Worm (Caenorhabditis elegans) whole organism, L1 larva: ENCODE measurements around the gene F57A8.6.

Experiments
- C04F5.9 ChIP-seq: sonication (generic microtip); optimal IDR thresholded peaks from 2 replicates; lab custom pipeline; 2016; ENCODE audit warnings: missing genetic modification characterization, missing compliant biosample characterization
- C16A3.4 ChIP-seq: fragments of 150-350 bp; optimal IDR thresholded peaks from 2 replicates; lab custom pipeline; 2014; ENCODE audit warnings: missing biosample characterization, missing genetic modification characterization
- C34B4.2 ChIP-seq: sonication (generic microtip); optimal IDR thresholded peaks from 2 replicates; lab custom pipeline; 2017; ENCODE audit warnings: mild to moderate bottlenecking, missing genetic modification characterization, missing compliant biosample characterization
- F16B12.6 ChIP-seq: fragments of 150-350 bp; optimal IDR thresholded peaks from 2 replicates; lab custom pipeline; 2014; ENCODE audit warnings: missing biosample characterization, missing genetic modification characterization
- alr-1 ChIP-seq: fragments of 200-800 bp; sonication (Bioruptor generic); optimal IDR thresholded peaks from 2 replicates; lab custom pipeline; 2018; ENCODE audit warnings: borderline replicate concordance, mild to moderate bottlenecking, missing genetic modification characterization, missing compliant biosample characterization
- ama-1 ChIP-seq: fragments of 150-350 bp; optimal IDR thresholded peaks from 2 replicates; lab custom pipeline; 2014
- ceh-88 ChIP-seq: fragments of 200-800 bp; sonication (Bioruptor generic); IDR thresholded peaks from 2 replicates; pipeline ENCODE4 v1.3.6; 2022; ENCODE audit warnings: missing genetic modification characterization, missing compliant biosample characterization
- ceh-90 ChIP-seq: sonication (generic microtip); optimal IDR thresholded peaks from 2 replicates; lab custom pipeline; 2016; ENCODE audit warnings: missing genetic modification characterization, missing compliant biosample characterization
- ces-1 ChIP-seq: fragments of 150-350 bp; optimal IDR thresholded peaks from 2 replicates; lab custom pipeline; 2014; ENCODE audit warnings: missing biosample characterization, missing genetic modification reagents, missing genetic modification characterization
- dsc-1 ChIP-seq: sonication (generic microtip); optimal IDR thresholded peaks from 2 replicates; lab custom pipeline; 2016; ENCODE audit warnings: mild to moderate bottlenecking, missing genetic modification characterization, missing compliant biosample characterization
- efl-3 ChIP-seq: fragments of 200-800 bp; sonication (Bioruptor generic); optimal IDR thresholded peaks from 2 replicates; lab custom pipeline; 2018; ENCODE audit warnings: mild to moderate bottlenecking, missing genetic modification characterization, missing compliant biosample characterization
- elt-2 ChIP-seq: sonication (generic microtip); optimal IDR thresholded peaks from 2 replicates; lab custom pipeline; 2016; ENCODE audit warnings: missing genetic modification characterization, mild to moderate bottlenecking, inconsistent platforms, missing compliant biosample characterization, missing genetic modification reagents
- ets-5 ChIP-seq: fragments of 200-800 bp; sonication (Bioruptor generic); IDR thresholded peaks from 2 replicates; pipeline ENCODE4 v1.3.6; 2022; ENCODE audit warnings: missing genetic modification characterization, missing compliant biosample characterization
- fkh-4 ChIP-seq: sonication (generic microtip); optimal IDR thresholded peaks from 2 replicates; lab custom pipeline; 2016; ENCODE audit warnings: missing compliant biosample characterization, missing genetic modification characterization, borderline replicate concordance
- hlh-17 ChIP-seq: fragments of 200-800 bp; sonication (Bioruptor generic); optimal IDR thresholded peaks from 2 replicates; lab custom pipeline; 2018; ENCODE audit warnings: missing genetic modification characterization, mild to moderate bottlenecking, missing compliant biosample characterization, moderate library complexity, borderline replicate concordance
- hlh-4 ChIP-seq: sonication (generic microtip); optimal IDR thresholded peaks from 2 replicates; lab custom pipeline; 2016; ENCODE audit warnings: mild to moderate bottlenecking, missing genetic modification characterization, missing compliant biosample characterization
- irx-1 ChIP-seq: sonication (generic microtip); optimal IDR thresholded peaks from 2 replicates; lab custom pipeline; 2016; ENCODE audit warnings: missing genetic modification characterization, missing compliant biosample characterization
- jun-1 ChIP-seq: fragments of 150-350 bp; optimal IDR thresholded peaks from 2 replicates; lab custom pipeline; 2014; ENCODE audit warnings: missing biosample characterization, missing genetic modification reagents, missing genetic modification characterization
- lin-13 ChIP-seq: fragments of 150-350 bp; optimal IDR thresholded peaks from 2 replicates; lab custom pipeline; 2014; ENCODE audit warnings: missing biosample characterization, missing genetic modification reagents, missing genetic modification characterization
- lin-35 ChIP-seq, 2 experiments: fragments of 150-350 bp; optimal IDR thresholded peaks; 2 replicates each; lab custom pipeline; 2014; ENCODE audit warnings: missing biosample characterization in 2 of 2, missing genetic modification characterization in 2 of 2, missing genetic modification reagents in 2 of 2
- mep-1 ChIP-seq: fragments of 150-350 bp; optimal IDR thresholded peaks from 2 replicates; lab custom pipeline; 2014; ENCODE audit warnings: missing biosample characterization, missing genetic modification characterization
- nhr-12 ChIP-seq: sonication (generic microtip); optimal IDR thresholded peaks from 2 replicates; lab custom pipeline; 2017; ENCODE audit warnings: missing biosample characterization, missing genetic modification characterization
- nhr-19 ChIP-seq: fragments of 200-800 bp; sonication (Bioruptor generic); conservative IDR thresholded peaks from 2 replicates; pipeline ENCODE4 v1.3.6; 2022; ENCODE audit warnings: missing genetic modification characterization, missing compliant biosample characterization
- nhr-237 ChIP-seq: fragments of 150-350 bp; optimal IDR thresholded peaks from 2 replicates; lab custom pipeline; 2014; ENCODE audit warnings: missing biosample characterization, missing genetic modification characterization
- nhr-28 ChIP-seq: fragments of 150-350 bp; optimal IDR thresholded peaks from 2 replicates; lab custom pipeline; 2014; ENCODE audit warnings: missing biosample characterization, missing genetic modification characterization
- nhr-47 ChIP-seq: sonication (generic microtip); optimal IDR thresholded peaks from 2 replicates; lab custom pipeline; 2016; ENCODE audit warnings: mild to moderate bottlenecking, missing genetic modification characterization, moderate library complexity, missing compliant biosample characterization
- nhr-71 ChIP-seq: sonication (generic microtip); optimal IDR thresholded peaks from 2 replicates; lab custom pipeline; 2016; ENCODE audit warnings: mild to moderate bottlenecking, missing genetic modification characterization, moderate library complexity, missing compliant biosample characterization
- nhr-76 ChIP-seq: sonication (generic microtip); optimal IDR thresholded peaks from 2 replicates; lab custom pipeline; 2017; ENCODE audit warnings: missing biosample characterization, missing genetic modification characterization
- nhr-77 ChIP-seq: fragments of 150-350 bp; optimal IDR thresholded peaks from 2 replicates; lab custom pipeline; 2014; ENCODE audit warnings: missing biosample characterization, missing genetic modification characterization
- nhr-90 ChIP-seq: sonication (generic microtip); optimal IDR thresholded peaks from 2 replicates; lab custom pipeline; 2016; ENCODE audit warnings: mild to moderate bottlenecking, missing genetic modification characterization, missing compliant biosample characterization; ENCODE audit not compliant: poor library complexity
- pag-3 ChIP-seq: sonication (generic microtip); optimal IDR thresholded peaks from 2 replicates; lab custom pipeline; 2017; ENCODE audit warnings: missing genetic modification characterization, mild to moderate bottlenecking, missing compliant biosample characterization, antibody characterized with exemption, borderline replicate concordance; ENCODE audit not compliant: insufficient read depth
- rnt-1 ChIP-seq: sonication (generic microtip); optimal IDR thresholded peaks from 2 replicates; lab custom pipeline; 2016; ENCODE audit warnings: mild to moderate bottlenecking, missing genetic modification characterization, moderate library complexity, missing compliant biosample characterization
- skn-1 ChIP-seq: fragments of 150-350 bp; optimal IDR thresholded peaks from 2 replicates; lab custom pipeline; 2014; ENCODE audit warnings: missing biosample characterization, missing genetic modification characterization
- snu-23 ChIP-seq: sonication (generic microtip); optimal IDR thresholded peaks from 2 replicates; lab custom pipeline; 2016; ENCODE audit warnings: missing genetic modification characterization, missing compliant biosample characterization
- sox-4 ChIP-seq: sonication (generic microtip); optimal IDR thresholded peaks from 2 replicates; lab custom pipeline; 2016; ENCODE audit warnings: missing genetic modification characterization, missing compliant biosample characterization
- sptf-1 ChIP-seq: fragments of 150-350 bp; optimal IDR thresholded peaks from 2 replicates; lab custom pipeline; 2014; ENCODE audit warnings: missing biosample characterization, missing genetic modification characterization
- sup-37 ChIP-seq: fragments of 200-800 bp; sonication (Bioruptor generic); optimal IDR thresholded peaks from 2 replicates; lab custom pipeline; 2018; ENCODE audit warnings: mild to moderate bottlenecking, missing genetic modification characterization, missing compliant biosample characterization
- swsn-7 ChIP-seq: sonication (generic microtip); optimal IDR thresholded peaks from 2 replicates; lab custom pipeline; 2016; ENCODE audit warnings: missing genetic modification characterization, missing compliant biosample characterization
- tbx-2 ChIP-seq: sonication (generic microtip); optimal IDR thresholded peaks from 2 replicates; lab custom pipeline; 2016; ENCODE audit warnings: missing genetic modification characterization, missing compliant biosample characterization
- unc-130 ChIP-seq: fragments of 150-350 bp; optimal IDR thresholded peaks from 2 replicates; lab custom pipeline; 2017; ENCODE audit warnings: missing biosample characterization, missing genetic modification characterization, inconsistent platforms
- unc-62 ChIP-seq: fragments of 150-350 bp; optimal IDR thresholded peaks from 2 replicates; lab custom pipeline; 2014; ENCODE audit warnings: missing biosample characterization, missing genetic modification reagents, missing genetic modification characterization
- vab-15 ChIP-seq: sonication (generic microtip); optimal IDR thresholded peaks from 2 replicates; lab custom pipeline; 2017; ENCODE audit warnings: missing genotype, mild to moderate bottlenecking, missing genetic modification characterization, missing compliant biosample characterization
- zag-1 ChIP-seq: fragments of 150-350 bp; optimal IDR thresholded peaks from 2 replicates; lab custom pipeline; 2014; ENCODE audit warnings: missing biosample characterization, missing genetic modification characterization
- ztf-11 ChIP-seq, 2 experiments: sonication (generic microtip); optimal IDR thresholded peaks; 2 replicates each; lab custom pipeline; 2016 to 2017; ENCODE audit warnings: missing genetic modification characterization in 2 of 2, missing biosample characterization in 1 of 2, missing compliant biosample characterization in 1 of 2

F57A8.6 gene

DNA sequence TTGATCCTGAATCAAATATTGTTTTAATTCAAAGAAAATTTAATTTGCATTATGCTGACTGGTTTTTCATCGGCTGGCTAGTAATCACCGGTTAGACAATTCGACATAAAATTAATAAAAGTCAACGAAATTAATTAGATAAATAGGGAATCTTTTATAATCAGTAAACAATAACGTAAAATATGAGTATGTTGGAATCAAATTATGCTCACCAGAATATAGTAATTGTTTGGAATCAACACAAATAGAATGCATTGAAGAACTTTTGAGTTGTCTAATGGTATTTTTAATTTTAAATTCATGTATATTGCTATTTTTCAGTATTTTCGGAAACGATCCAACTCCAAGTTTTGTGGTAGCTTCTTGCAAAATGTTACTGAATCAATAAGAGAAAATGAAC, 31.7 kb upstream of the F57A8.6 start, which contains the start of gene C08B6.2:
Gene C08B6.2, plus strand, starts transcription at position 301 of the 400 bp plus-strand sequence.
- no peak for TF ChIP-seq nhr-28 (tag; lab: Kevin White, UChicago)
- TF ChIP-seq dsc-1 (tag; lab: Kevin White, UChicago): no peak
- no peak for TF ChIP-seq sptf-1 (tag; lab: Kevin White, UChicago)
- no peak for TF ChIP-seq ets-5
- no peak for TF ChIP-seq pag-3 (tag; lab: Kevin White, UChicago)
- no peak for TF ChIP-seq ceh-88 (GFP tag; lab: Robert Waterston, UW)
- TF ChIP-seq swsn-7: no peak
- no peak for TF ChIP-seq lin-13 (GFP tag; lab: Kevin White, UChicago)
- no peak for TF ChIP-seq unc-62 (GFP tag; lab: Kevin White, UChicago)
- no peak for TF ChIP-seq sox-4 (tag; lab: Kevin White, UChicago)

- peak; percentile 53 for TF ChIP-seq elt-2 (tag; lab: Kevin White, UChicago)
- no peak for TF ChIP-seq pag-3 (tag; lab: Kevin White, UChicago)
Observed at ce11 chrV:10104785-10105310, 31.2 kb upstream of the F57A8.6 start, which contains the start of gene ugt-17. Gene ugt-17, minus strand, starts transcription at chrV:10104964.

DNA sequence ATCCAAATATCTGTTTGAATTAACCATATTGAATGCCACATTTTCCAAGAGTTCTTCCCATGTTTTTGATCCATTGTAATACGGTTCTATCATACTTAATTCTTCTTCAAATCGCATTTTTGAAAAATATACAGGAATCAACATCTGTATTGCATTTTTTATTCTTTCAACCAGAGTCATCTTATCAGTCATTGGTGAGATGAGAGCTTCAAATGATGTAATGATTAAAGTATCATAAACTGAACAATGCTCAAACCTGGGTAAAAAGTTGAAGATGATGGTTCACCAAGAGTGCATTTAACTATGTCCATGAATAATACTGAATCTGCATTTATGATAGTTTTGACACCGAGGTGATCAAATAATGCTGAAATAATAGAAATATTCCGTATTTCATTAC, 30.1 kb upstream of the F57A8.6 start:
- TF ChIP-seq elt-2 (tag; lab: Kevin White, UChicago) (peak; percentile 26), zag-1 (tag; lab: Kevin White, UChicago) (no peak)

DNA sequence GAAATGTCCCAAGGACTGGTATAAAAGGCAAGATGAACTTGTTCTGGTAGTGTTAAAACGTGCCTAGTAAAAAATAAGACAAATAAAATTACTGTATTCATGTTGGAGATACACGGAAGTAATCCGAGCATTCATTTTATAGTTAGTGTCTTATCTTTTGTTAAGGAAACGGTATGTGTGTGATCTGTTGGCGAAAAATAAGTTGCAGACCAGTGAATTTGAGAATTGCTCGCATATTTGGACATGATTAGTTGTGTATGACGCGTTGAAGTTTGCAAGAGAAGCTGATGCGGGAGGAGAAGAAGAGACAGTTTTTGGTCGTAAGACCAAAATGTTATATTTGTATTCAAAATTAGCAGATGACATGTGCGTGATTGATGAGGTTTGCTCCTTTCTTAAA, 28.2 kb upstream of the F57A8.6 start, which contains the start of gene C08B6.14:
Gene C08B6.14, minus strand, starts transcription at position 101 of the 400 bp plus-strand sequence.
- TF ChIP-seq irx-1 (tag; lab: Kevin White, UChicago): no peak
- no peak for TF ChIP-seq nhr-12
- no peak for TF ChIP-seq nhr-77 (tag; lab: Kevin White, UChicago)
- TF ChIP-seq mep-1: no peak
- no peak for TF ChIP-seq nhr-47 (tag; lab: Kevin White, UChicago)
- TF ChIP-seq skn-1 (tag; lab: Kevin White, UChicago): no peak
- TF ChIP-seq fkh-4 (tag; lab: Kevin White, UChicago): no peak
- TF ChIP-seq rnt-1 (tag; lab: Kevin White, UChicago): no peak
- TF ChIP-seq sup-37: no peak
- TF ChIP-seq C16A3.4: no peak
- no peak for TF ChIP-seq C34B4.2 (tag; lab: Kevin White, UChicago)
- no peak for TF ChIP-seq unc-130 (tag; lab: Kevin White, UChicago)
- TF ChIP-seq hlh-4 (tag; lab: Kevin White, UChicago): no peak
- TF ChIP-seq lin-35 (GFP tag; optimal IDR thresholded peaks at IDR 0.05; lab: Kevin White, UChicago): no peak
- no peak for TF ChIP-seq C04F5.9
- TF ChIP-seq snu-23: no peak
- TF ChIP-seq sox-4 (tag; lab: Kevin White, UChicago): no peak

ce11 chrV:10098429-10098828, 24.7 kb upstream of the F57A8.6 start, which contains the start of gene ugt-47:
Gene ugt-47, minus strand, starts transcription at chrV:10098597.
- TF ChIP-seq F16B12.6 (no peak), ceh-90 (tag; lab: Kevin White, UChicago) (no peak), nhr-71 (tag; lab: Kevin White, UChicago) (no peak), tbx-2 (tag; lab: Kevin White, UChicago) (no peak), ces-1 (no peak), nhr-76 (tag; lab: Kevin White, UChicago) (no peak), jun-1 (no peak), vab-15 (tag; lab: Kevin White, UChicago) (no peak), hlh-17 (GFP tag; lab: Kevin White, UChicago) (no peak), alr-1 (tag; lab: Kevin White, UChicago) (no peak), ama-1 (lab: Kevin White, UChicago) (no peak), nhr-90 (tag; lab: Kevin White, UChicago) (no peak), nhr-47 (tag; lab: Kevin White, UChicago) (no peak), nhr-19 (no peak), efl-3 (GFP tag; lab: Kevin White, UChicago) (no peak), nhr-12 (no peak), ztf-11 (tag; optimal IDR thresholded peaks at IDR 0.05; lab: Kevin White, UChicago) (no peak), nhr-237 (tag; lab: Kevin White, UChicago) (no peak)
